Fruit fly (Drosophila melanogaster): Measurements from ENCODE around the gene Rsph9.

DNA sequence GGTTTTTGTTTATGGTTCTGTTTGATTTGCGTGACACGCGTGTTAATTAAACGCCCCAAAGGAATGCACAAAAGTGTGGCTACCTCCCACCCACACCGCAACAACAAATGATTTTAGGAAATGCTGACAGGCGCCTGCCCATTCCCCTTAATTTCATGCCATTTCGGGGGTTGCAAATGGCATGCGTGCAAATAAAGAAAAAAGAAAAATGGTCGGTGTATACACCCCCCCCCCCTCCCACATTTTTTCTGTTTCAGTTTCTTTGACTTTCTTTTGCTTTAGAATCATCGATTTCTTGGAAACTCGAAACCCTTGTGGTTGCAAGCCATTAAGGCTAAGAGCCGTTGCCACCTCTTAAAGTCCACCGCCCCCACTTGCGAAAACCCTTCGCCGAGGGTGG, 31.4 kb downstream of the Rsph9 start:
- peak; percentile 46; the same call in 1 of the 3 replicates for TF ChIP-seq CG4496 (GFP tag; IDR thresholded peaks at IDR 0.05)
- TF ChIP-seq CG8159 (tag; optimal IDR thresholded peaks at IDR 0.05), result no peak

Measured in whole organism, pupa.